Fruit fly (Drosophila melanogaster) whole organism: ENCODE measurements around the gene Dref.

Experiments used
- CG8478 ChIP-seq: fragments of >200 bp; optimal IDR thresholded peaks from 2 replicates; lab custom pipeline; 2018; ENCODE audit warnings: inconsistent platforms
- Dll ChIP-seq: fragments of >200 bp; optimal IDR thresholded peaks from 2 replicates; lab custom pipeline; 2017
- EcR ChIP-seq, 2 experiments: fragments of >200 bp; optimal IDR thresholded peaks; 2 replicates each; lab custom pipeline; 2017; ENCODE audit warnings: missing biosample characterization in 2 of 2, missing genetic modification characterization in 2 of 2, missing genetic modification reagents in 2 of 2
- pan ChIP-seq: fragments of >200 bp; optimal IDR thresholded peaks from 2 replicates; lab custom pipeline; 2017
- psq ChIP-seq: fragments of >200 bp; optimal IDR thresholded peaks from 2 replicates; lab custom pipeline; 2017
- usp ChIP-seq: fragments of >200 bp; optimal IDR thresholded peaks from 2 replicates; lab custom pipeline; 2017; ENCODE audit warnings: missing biosample characterization, missing genetic modification characterization, mixed read lengths

Gene Dref

dm6 chr2L:9954696-9955095, 12.3 kb downstream of the Dref start:
- TF ChIP-seq psq (lab: Kevin White, UChicago), result no peak
- no peak for TF ChIP-seq Dll (lab: Kevin White, UChicago)
- TF ChIP-seq CG8478 (lab: Kevin White, UChicago), result no peak
- no peak for TF ChIP-seq usp
- no peak for TF ChIP-seq pan
- TF ChIP-seq EcR (GFP tag; optimal IDR thresholded peaks at IDR 0.05; lab: Kevin White, UChicago), result no peak

dm6 chr2L:9954119-9954518, 12.9 kb downstream of the Dref start, which contains the start of the genes CG13126 and CG4709:
TSS of gene CG13126 (minus strand) at chr2L:9954181.
TSS of gene CG4709 (plus strand) at chr2L:9954325.
- no peak for TF ChIP-seq EcR (GFP tag; optimal IDR thresholded peaks at IDR 0.05; lab: Kevin White, UChicago)
- TF ChIP-seq usp, result no peak
- TF ChIP-seq Dll (lab: Kevin White, UChicago), result no peak
- no peak for TF ChIP-seq CG8478 (lab: Kevin White, UChicago)
- TF ChIP-seq psq (lab: Kevin White, UChicago), result no peak
- no peak for TF ChIP-seq pan

DNA sequence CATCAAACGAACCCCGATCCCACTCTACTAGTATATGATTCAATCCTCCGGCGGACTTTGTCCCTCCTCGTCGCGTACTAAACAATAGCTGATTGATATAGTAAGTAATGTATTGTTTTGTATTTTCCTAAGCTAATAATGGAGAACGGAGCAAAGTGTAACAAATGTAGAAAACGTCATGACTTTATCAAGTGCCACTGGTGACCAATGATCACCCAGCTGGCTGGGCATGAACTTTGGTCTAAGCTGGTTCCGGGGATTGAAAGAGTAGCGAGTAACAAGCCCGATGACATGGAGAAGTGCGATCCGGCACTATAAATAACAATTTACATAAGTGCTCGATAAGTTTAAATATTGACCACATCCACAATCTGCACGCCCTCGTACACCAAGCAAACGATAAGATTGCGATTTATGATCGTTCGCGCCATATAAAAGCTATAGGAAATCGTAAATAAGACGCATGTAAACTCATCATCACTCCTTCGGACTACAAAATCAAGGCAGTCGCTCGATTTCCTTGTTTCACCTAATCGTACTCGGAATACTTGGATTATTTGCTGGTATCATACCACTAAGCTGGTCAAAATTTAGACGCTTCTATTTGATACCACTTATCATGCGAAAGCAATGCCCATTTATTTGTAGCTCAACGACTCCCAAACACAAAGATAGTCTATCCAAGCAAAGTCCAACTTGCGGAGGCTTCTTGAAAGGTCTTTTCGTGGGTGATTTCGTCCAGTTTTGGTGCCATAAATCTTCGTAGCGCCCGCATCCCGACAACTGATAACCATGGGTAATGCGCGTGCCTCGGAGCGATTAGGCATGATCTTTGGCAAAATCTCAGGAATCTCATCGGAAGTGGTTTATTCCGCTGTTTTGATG, 17.6 kb downstream of the Dref start:
- TF ChIP-seq pan (no peak), Dll (lab: Kevin White, UChicago) (no peak), EcR (GFP tag; optimal IDR thresholded peaks at IDR 0.05; lab: Kevin White, UChicago) (no peak), psq (lab: Kevin White, UChicago) (no peak), usp (no peak), CG8478 (lab: Kevin White, UChicago) (no peak)

- TF ChIP-seq EcR (GFP tag; optimal IDR thresholded peaks at IDR 0.05; lab: Kevin White, UChicago), result no peak
- TF ChIP-seq pan, result no peak
Measured at dm6 chr2L:9948520-9948858, 18.5 kb downstream of the Dref start.

DNA sequence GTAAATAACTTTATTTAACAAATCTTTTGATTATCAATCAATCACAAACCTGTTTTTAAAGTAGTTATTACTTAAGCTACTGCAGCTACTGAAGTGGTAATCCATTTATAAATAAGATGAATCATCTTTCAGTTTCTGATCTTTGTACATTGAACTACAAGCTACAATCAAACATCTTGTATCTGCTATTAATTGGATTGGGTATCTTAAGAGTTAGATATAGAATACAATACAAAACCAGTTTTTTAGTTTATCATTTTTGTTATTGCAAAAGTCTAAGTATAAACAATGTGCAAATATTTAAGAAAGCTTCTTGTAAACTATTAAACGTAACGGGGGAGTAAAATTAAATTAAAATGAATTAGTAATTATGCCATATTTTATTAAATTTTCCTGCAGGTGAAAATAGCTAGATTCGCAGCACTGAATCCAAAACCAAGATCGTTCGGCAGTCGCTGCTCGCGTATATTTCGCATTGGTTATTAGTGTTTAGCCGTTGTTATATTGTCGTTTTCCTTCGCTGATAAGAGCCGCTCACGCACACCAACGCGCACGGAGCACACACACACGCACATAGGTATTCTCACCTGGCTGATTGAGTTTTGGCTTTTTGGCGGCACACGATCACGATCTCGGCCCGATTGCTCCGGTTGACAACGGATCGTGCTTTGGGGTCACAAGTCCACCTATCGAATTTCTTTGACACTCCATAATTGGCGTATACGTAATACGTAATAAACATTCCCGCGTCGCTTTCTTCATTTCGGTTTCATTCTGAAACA, 19.1 kb downstream of the Dref start:
- no peak for TF ChIP-seq CG8478 (lab: Kevin White, UChicago)
- TF ChIP-seq EcR (GFP tag; optimal IDR thresholded peaks at IDR 0.05; lab: Kevin White, UChicago), result no peak
- TF ChIP-seq Dll (lab: Kevin White, UChicago), result no peak
- TF ChIP-seq pan, result no peak
- no peak for TF ChIP-seq usp
- no peak for TF ChIP-seq psq (lab: Kevin White, UChicago)

- TF ChIP-seq usp (no peak), pan (no peak), psq (lab: Kevin White, UChicago) (no peak), CG8478 (lab: Kevin White, UChicago) (no peak), EcR (GFP tag; optimal IDR thresholded peaks at IDR 0.05; lab: Kevin White, UChicago) (no peak), Dll (lab: Kevin White, UChicago) (no peak)
Measured at dm6 chr2L:9947265-9947664, 19.8 kb downstream of the Dref start, which contains the start of gene CG5853. TSS of gene CG5853 (minus strand) at chr2L:9947648.

- TF ChIP-seq pan, result no peak
- no peak for TF ChIP-seq Dll (lab: Kevin White, UChicago)
- TF ChIP-seq usp, result no peak
- TF ChIP-seq CG8478 (lab: Kevin White, UChicago), result no peak
- TF ChIP-seq psq (lab: Kevin White, UChicago), result no peak
- no peak for TF ChIP-seq EcR (GFP tag; optimal IDR thresholded peaks at IDR 0.05; lab: Kevin White, UChicago)
Measured at dm6 chr2L:9946051-9946450, 21.0 kb downstream of the Dref start.

- TF ChIP-seq pan (no peak), CG8478 (lab: Kevin White, UChicago) (no peak), usp (no peak), Dll (lab: Kevin White, UChicago) (no peak), psq (lab: Kevin White, UChicago) (no peak), EcR (GFP tag; optimal IDR thresholded peaks at IDR 0.05; lab: Kevin White, UChicago) (no peak)
Measured at dm6 chr2L:9945086-9945485, 21.9 kb downstream of the Dref start.

DNA sequence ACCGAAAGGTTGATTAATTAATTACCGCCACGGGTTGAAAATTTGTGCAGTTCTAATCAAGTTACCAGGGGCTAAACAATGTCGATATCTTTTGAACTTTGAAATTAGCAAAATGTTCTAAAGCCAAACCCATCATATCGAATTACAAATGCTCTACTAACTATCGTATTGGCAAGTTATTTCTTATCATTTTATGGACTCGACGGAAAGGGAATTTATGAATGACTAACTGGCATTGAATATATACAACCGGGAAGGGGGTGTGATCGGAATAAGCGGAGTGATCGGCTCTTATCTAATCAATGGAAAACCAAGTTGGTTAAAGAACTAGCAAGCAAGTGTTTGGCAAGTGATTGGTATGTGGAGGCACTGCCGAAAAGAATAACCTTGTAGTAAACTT, 23.5 kb downstream of the Dref start:
- no peak for TF ChIP-seq pan
- TF ChIP-seq usp, result no peak
- no peak for TF ChIP-seq Dll (lab: Kevin White, UChicago)
- TF ChIP-seq CG8478 (lab: Kevin White, UChicago), result no peak
- TF ChIP-seq EcR (GFP tag; optimal IDR thresholded peaks at IDR 0.05; lab: Kevin White, UChicago), result no peak
- no peak for TF ChIP-seq psq (lab: Kevin White, UChicago)

- TF ChIP-seq psq (lab: Kevin White, UChicago) (no peak), CG8478 (lab: Kevin White, UChicago) (no peak), EcR (GFP tag; optimal IDR thresholded peaks at IDR 0.05; lab: Kevin White, UChicago) (no peak), Dll (lab: Kevin White, UChicago) (no peak), pan (no peak), usp (no peak)
Measured at dm6 chr2L:9938631-9939256, 28.3 kb downstream of the Dref start, which contains the start of the genes Datp and CG4619. TSS of gene Datp (minus strand) at chr2L:9938790. TSS of gene CG4619 (plus strand) at chr2L:9938863.

DNA sequence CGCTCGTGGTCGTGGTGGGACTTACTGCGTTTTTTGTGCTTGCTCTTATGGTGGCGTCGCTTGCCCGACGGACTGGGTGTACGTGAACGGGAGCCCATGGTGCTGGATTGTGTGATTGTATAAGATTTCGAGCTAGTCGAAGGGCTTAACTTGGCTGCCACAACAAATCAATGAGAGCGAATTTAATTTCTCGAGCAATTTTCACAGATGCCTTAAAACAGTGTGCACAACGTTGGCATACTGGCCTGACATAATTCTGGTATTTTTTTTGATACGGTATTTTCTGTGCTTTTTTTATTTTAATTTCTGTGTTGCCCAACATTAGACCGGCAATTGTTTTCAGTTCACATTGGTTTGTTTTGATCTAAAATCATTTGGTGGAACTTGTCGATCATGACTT, 29.1 kb downstream of the Dref start, which contains the start of gene Arglu1:
TSS of gene Arglu1 (minus strand) at position 227 of the 400 bp plus-strand sequence.
- TF ChIP-seq pan, result no peak
- no peak for TF ChIP-seq psq (lab: Kevin White, UChicago)
- no peak for TF ChIP-seq EcR (GFP tag; optimal IDR thresholded peaks at IDR 0.05; lab: Kevin White, UChicago)
- no peak for TF ChIP-seq usp
- no peak for TF ChIP-seq Dll (lab: Kevin White, UChicago)
- TF ChIP-seq CG8478 (lab: Kevin White, UChicago), result no peak
